Worm (Caenorhabditis elegans) whole organism, L4 larva: Measurements from ENCODE around the gene T05C12.15.

Experiments used
- D1046.2 ChIP-seq: fragments of 200-800 bp; sonication (Bioruptor generic); IDR thresholded peaks from 2 replicates; pipeline ENCODE4 v1.3.6; 2022; ENCODE audit warnings: missing genetic modification characterization, missing compliant biosample characterization
- F37D6.2 ChIP-seq: sonication (generic microtip); optimal IDR thresholded peaks from 2 replicates; lab custom pipeline; 2016; ENCODE audit warnings: mild to moderate bottlenecking, missing genetic modification characterization, missing compliant biosample characterization
- F44E2.7 ChIP-seq: fragments of 200-800 bp; sonication (Bioruptor generic); IDR thresholded peaks from 2 replicates; pipeline ENCODE4 v2.1.2; 2022; ENCODE audit warnings: missing genetic modification characterization, missing compliant biosample characterization
- R02D3.7 ChIP-seq: fragments of 150-350 bp; sonication (generic microtip); optimal IDR thresholded peaks from 3 replicates; lab custom pipeline; 2014; ENCODE audit warnings: missing biosample characterization, missing genetic modification characterization
- T20F7.1 ChIP-seq: fragments of 200-800 bp; sonication (Bioruptor generic); optimal IDR thresholded peaks from 2 replicates; lab custom pipeline; 2018; ENCODE audit warnings: mild to moderate bottlenecking, missing genetic modification characterization, missing compliant biosample characterization
- Y48G9A.11 ChIP-seq: fragments of 200-800 bp; sonication (Bioruptor generic); IDR thresholded peaks from 2 replicates; pipeline ENCODE4 v1.3.6; 2022; ENCODE audit warnings: missing genetic modification reagents, missing genetic modification characterization, missing compliant biosample characterization
- Y5F2A.4 ChIP-seq: fragments of 200-800 bp; sonication (Bioruptor generic); optimal IDR thresholded peaks from 2 replicates; lab custom pipeline; 2018; ENCODE audit warnings: mild to moderate bottlenecking, missing genetic modification characterization, missing compliant biosample characterization
- Y75B8A.6 ChIP-seq: fragments of 200-800 bp; sonication (Bioruptor generic); IDR thresholded peaks from 2 replicates; pipeline ENCODE4 v1.3.6; 2022; ENCODE audit warnings: missing genetic modification reagents, missing genetic modification characterization, missing compliant biosample characterization
- ZK546.5 ChIP-seq, 2 experiments: sonication (generic microtip); optimal IDR thresholded peaks; 2 replicates each; lab custom pipeline; 2017; ENCODE audit warnings: missing biosample characterization in 2 of 2, missing genetic modification characterization in 2 of 2
- ceh-28 ChIP-seq: fragments of 150-350 bp; optimal IDR thresholded peaks from 2 replicates; lab custom pipeline; 2014; ENCODE audit warnings: missing biosample characterization, missing genetic modification reagents, missing genetic modification characterization
- ceh-32 ChIP-seq: sonication (generic microtip); optimal IDR thresholded peaks from 2 replicates; lab custom pipeline; 2016; ENCODE audit warnings: mild to moderate bottlenecking, missing genetic modification characterization, missing compliant biosample characterization; ENCODE audit not compliant: poor library complexity
- ctbp-1 ChIP-seq: fragments of 200-800 bp; sonication (Bioruptor generic); IDR thresholded peaks from 2 replicates; pipeline ENCODE4 v1.3.6; 2022; ENCODE audit warnings: missing genetic modification reagents, missing genetic modification characterization, missing compliant biosample characterization
- daf-12 ChIP-seq: fragments of 150-350 bp; optimal IDR thresholded peaks from 2 replicates; lab custom pipeline; 2014; ENCODE audit warnings: missing biosample characterization, missing genetic modification reagents, missing genetic modification characterization
- daf-16 ChIP-seq, 3 experiments: sonication (generic microtip); optimal IDR thresholded peaks; 2 replicates each; lab custom pipeline; 2016 to 2017; ENCODE audit warnings: missing genetic modification characterization in 3 of 3, missing genetic modification reagents in 3 of 3, mild to moderate bottlenecking in 2 of 3, missing compliant biosample characterization in 2 of 3, missing biosample characterization in 1 of 3, moderate library complexity in 1 of 3
- daf-19 ChIP-seq: fragments of 200-800 bp; sonication (Bioruptor generic); conservative IDR thresholded peaks from 2 replicates; pipeline ENCODE4 v1.3.6; 2022; ENCODE audit warnings: missing genetic modification characterization, missing compliant biosample characterization
- dmd-6 ChIP-seq: fragments of 200-800 bp; sonication (Bioruptor generic); IDR thresholded peaks from 2 replicates; pipeline ENCODE4 v1.3.6; 2022; ENCODE audit warnings: missing genetic modification reagents, missing genetic modification characterization, missing compliant biosample characterization
- dmd-8 ChIP-seq: fragments of 200-800 bp; sonication (Bioruptor generic); IDR thresholded peaks from 2 replicates; pipeline ENCODE4 v1.3.6; 2022; ENCODE audit warnings: missing genetic modification characterization, missing compliant biosample characterization
- dmd-9 ChIP-seq: fragments of 200-800 bp; sonication (Bioruptor generic); IDR thresholded peaks from 2 replicates; pipeline ENCODE4 v1.3.6; 2022; ENCODE audit warnings: missing genetic modification reagents, missing genetic modification characterization, missing compliant biosample characterization
- dpl-1 ChIP-seq: fragments of 150-350 bp; optimal IDR thresholded peaks from 2 replicates; lab custom pipeline; 2014; ENCODE audit warnings: missing biosample characterization, missing genetic modification reagents, missing genetic modification characterization
- dve-1 ChIP-seq: sonication (generic microtip); optimal IDR thresholded peaks from 2 replicates; lab custom pipeline; 2017; ENCODE audit warnings: antibody characterized with exemption, mild to moderate bottlenecking, missing genetic modification characterization, missing compliant biosample characterization; ENCODE audit not compliant: insufficient read depth
- egl-27 ChIP-seq: sonication (generic microtip); optimal IDR thresholded peaks from 3 replicates; lab custom pipeline; 2017; ENCODE audit warnings: missing biosample characterization, missing genetic modification reagents, missing genetic modification characterization
- fkh-10 ChIP-seq: fragments of 150-350 bp; optimal IDR thresholded peaks from 2 replicates; lab custom pipeline; 2014; ENCODE audit warnings: missing biosample characterization, missing genetic modification reagents, missing genetic modification characterization
- gei-8 ChIP-seq: fragments of 200-800 bp; sonication (Bioruptor generic); optimal IDR thresholded peaks from 2 replicates; lab custom pipeline; 2018; ENCODE audit warnings: mild to moderate bottlenecking, missing genetic modification characterization, missing compliant biosample characterization
- hlh-11 ChIP-seq: fragments of 200-800 bp; sonication (Bioruptor generic); optimal IDR thresholded peaks from 2 replicates; lab custom pipeline; 2018; ENCODE audit warnings: mild to moderate bottlenecking, missing genetic modification characterization, missing compliant biosample characterization
- lim-7 ChIP-seq: fragments of 200-800 bp; sonication (Bioruptor generic); IDR thresholded peaks from 2 replicates; pipeline ENCODE4 v1.3.6; 2022; ENCODE audit warnings: missing genetic modification characterization, missing compliant biosample characterization
- lin-13 ChIP-seq: fragments of 150-350 bp; optimal IDR thresholded peaks from 2 replicates; lab custom pipeline; 2014; ENCODE audit warnings: missing biosample characterization, missing genetic modification reagents, missing genetic modification characterization
- lin-15B ChIP-seq: fragments of 150-350 bp; sonication (generic microtip); optimal IDR thresholded peaks from 3 replicates; lab custom pipeline; 2014; ENCODE audit warnings: missing biosample characterization, missing genetic modification characterization
- lin-29 ChIP-seq: fragments of 200-800 bp; sonication (Bioruptor generic); IDR thresholded peaks from 2 replicates; pipeline ENCODE4 v1.3.6; 2022; ENCODE audit warnings: missing genetic modification reagents, missing genetic modification characterization, missing compliant biosample characterization
- madf-5 ChIP-seq, 2 experiments: fragments of 200-800 bp; sonication (Bioruptor generic); IDR thresholded peaks; 2 replicates each; pipeline ENCODE4 v1.3.6; 2022; ENCODE audit warnings: missing compliant biosample characterization in 2 of 2, missing genetic modification characterization in 2 of 2
- madf-9 ChIP-seq: fragments of 200-800 bp; sonication (Bioruptor generic); conservative IDR thresholded peaks from 2 replicates; pipeline ENCODE4 v1.3.6; 2022; ENCODE audit warnings: missing genetic modification reagents, missing genetic modification characterization, missing compliant biosample characterization
- mep-1 ChIP-seq: fragments of 150-350 bp; sonication (generic microtip); optimal IDR thresholded peaks from 3 replicates; lab custom pipeline; 2014; ENCODE audit warnings: missing biosample characterization, missing genetic modification characterization
- mes-2 ChIP-seq: sonication (generic microtip); optimal IDR thresholded peaks from 2 replicates; lab custom pipeline; 2016; ENCODE audit warnings: missing genotype, mild to moderate bottlenecking, missing genetic modification characterization, missing compliant biosample characterization; ENCODE audit not compliant: poor library complexity, severe bottlenecking
- mxl-2 ChIP-seq: fragments of 200-800 bp; sonication (Bioruptor generic); conservative IDR thresholded peaks from 2 replicates; pipeline ENCODE4 v1.3.6; 2022; ENCODE audit warnings: missing genetic modification reagents, missing genetic modification characterization, missing compliant biosample characterization
- mxl-3 ChIP-seq: fragments of 200-800 bp; sonication (Bioruptor generic); optimal IDR thresholded peaks from 2 replicates; lab custom pipeline; 2018; ENCODE audit warnings: mild to moderate bottlenecking, missing genetic modification characterization, missing compliant biosample characterization
- nhr-11 ChIP-seq: fragments of 150-350 bp; optimal IDR thresholded peaks from 2 replicates; lab custom pipeline; 2014; ENCODE audit warnings: missing biosample characterization, missing genetic modification characterization
- nhr-25 ChIP-seq: sonication (generic microtip); optimal IDR thresholded peaks from 2 replicates; lab custom pipeline; 2017; ENCODE audit warnings: missing genetic modification characterization, mild to moderate bottlenecking, missing compliant biosample characterization, antibody characterized with exemption, moderate library complexity, borderline replicate concordance; ENCODE audit not compliant: insufficient read depth
- nhr-28 ChIP-seq: fragments of 150-350 bp; optimal IDR thresholded peaks from 2 replicates; lab custom pipeline; 2014; ENCODE audit warnings: missing biosample characterization, missing genetic modification characterization
- nhr-48 ChIP-seq: sonication (generic microtip); optimal IDR thresholded peaks from 2 replicates; lab custom pipeline; 2016; ENCODE audit warnings: mild to moderate bottlenecking, missing genetic modification characterization, missing compliant biosample characterization
- nhr-6 ChIP-seq: fragments of 150-350 bp; optimal IDR thresholded peaks from 2 replicates; lab custom pipeline; 2014; ENCODE audit warnings: missing biosample characterization, missing genetic modification characterization
- nhr-76 ChIP-seq: fragments of 150-350 bp; optimal IDR thresholded peaks from 2 replicates; lab custom pipeline; 2014; ENCODE audit warnings: missing biosample characterization, missing genetic modification characterization
- nhr-77 ChIP-seq: fragments of 150-350 bp; optimal IDR thresholded peaks from 2 replicates; lab custom pipeline; 2014; ENCODE audit warnings: missing biosample characterization, missing genetic modification characterization
- php-3 ChIP-seq: fragments of 200-800 bp; sonication (Bioruptor generic); IDR thresholded peaks from 2 replicates; pipeline ENCODE4 v1.3.6; 2022; ENCODE audit warnings: missing genetic modification reagents, missing genetic modification characterization, missing compliant biosample characterization
- pqm-1 ChIP-seq: sonication (generic microtip); optimal IDR thresholded peaks from 2 replicates; lab custom pipeline; 2017; ENCODE audit warnings: missing biosample characterization, missing genetic modification characterization
- rbr-2 ChIP-seq: sonication (generic microtip); optimal IDR thresholded peaks from 2 replicates; lab custom pipeline; 2016; ENCODE audit warnings: missing genotype, missing genetic modification characterization, missing compliant biosample characterization
- set-16 ChIP-seq: fragments of 200-800 bp; sonication (Bioruptor generic); IDR thresholded peaks from 2 replicates; pipeline ENCODE4 v1.3.6; 2022; ENCODE audit warnings: missing genetic modification reagents, missing genetic modification characterization, missing compliant biosample characterization
- snpc-4 ChIP-seq: fragments of 150-350 bp; optimal IDR thresholded peaks from 2 replicates; lab custom pipeline; 2014; ENCODE audit warnings: missing biosample characterization, missing genetic modification characterization
- spr-3 ChIP-seq: fragments of 200-800 bp; sonication (Bioruptor generic); optimal IDR thresholded peaks from 2 replicates; lab custom pipeline; 2018; ENCODE audit warnings: mild to moderate bottlenecking, missing genetic modification characterization, missing compliant biosample characterization
- tag-97 ChIP-seq: fragments of 200-800 bp; sonication (Bioruptor generic); IDR thresholded peaks from 2 replicates; pipeline ENCODE4 v1.3.6; 2022; ENCODE audit warnings: missing genetic modification characterization, missing compliant biosample characterization
- unc-130 ChIP-seq: sonication (generic microtip); optimal IDR thresholded peaks from 2 replicates; lab custom pipeline; 2016; ENCODE audit warnings: missing genetic modification reagents, missing genetic modification characterization, missing compliant biosample characterization
- unc-39 ChIP-seq: sonication (generic microtip); optimal IDR thresholded peaks from 2 replicates; lab custom pipeline; 2017; ENCODE audit warnings: missing biosample characterization, missing genetic modification characterization
- ztf-7 ChIP-seq: fragments of 150-350 bp; optimal IDR thresholded peaks from 2 replicates; lab custom pipeline; 2014; ENCODE audit warnings: missing biosample characterization, missing genetic modification characterization

T05C12.15 gene

ce11 chrII:8131413-8131966 is 37.9 kb upstream of the T05C12.15 start (continued):
- TF ChIP-seq madf-9 (GFP tag; lab: Robert Waterston, UW): no peak
- no peak for TF ChIP-seq ZK546.5 (tag; optimal IDR thresholded peaks at IDR 0.05; lab: Kevin White, UChicago)
- TF ChIP-seq rbr-2 (tag; lab: Kevin White, UChicago): peak; percentile 81
- TF ChIP-seq F37D6.2 (tag; lab: Kevin White, UChicago): peak; percentile 59
- peak; percentile 43 for TF ChIP-seq mes-2 (tag; lab: Kevin White, UChicago)
- TF ChIP-seq daf-16 (GFP tag; optimal IDR thresholded peaks at IDR 0.05; lab: Kevin White, UChicago): peak in 1 of 2 experiments; percentile 43
- TF ChIP-seq daf-16 (tag; optimal IDR thresholded peaks at IDR 0.05; lab: Kevin White, UChicago): no peak
- TF ChIP-seq Y75B8A.6: no peak
- no peak for TF ChIP-seq Y48G9A.11 (GFP tag; lab: Robert Waterston, UW)
- no peak for TF ChIP-seq ztf-7
- TF ChIP-seq mxl-3 (GFP tag; lab: Kevin White, UChicago): peak; percentile 35
- TF ChIP-seq unc-130 (GFP tag; lab: Kevin White, UChicago): no peak
- TF ChIP-seq nhr-28: no peak
- peak; percentile 42 for TF ChIP-seq nhr-25 (tag; lab: Kevin White, UChicago)
- TF ChIP-seq Y5F2A.4 (GFP tag; lab: Kevin White, UChicago): no peak
- peak; percentile 69 for TF ChIP-seq set-16
- TF ChIP-seq F44E2.7 (GFP tag; lab: Robert Waterston, UW): no peak
- TF ChIP-seq dmd-9: no peak
- TF ChIP-seq nhr-48: no peak
- TF ChIP-seq daf-19 (GFP tag; lab: Robert Waterston, UW): no peak
- TF ChIP-seq hlh-11 (tag; lab: Kevin White, UChicago): peak; percentile 49
- no peak for TF ChIP-seq nhr-76
- peak; percentile 73 for TF ChIP-seq nhr-11 (tag; lab: Kevin White, UChicago)
- TF ChIP-seq spr-3: no peak
- 0 out of 2 replicates have a peak, but pooled peaks have one; percentile 15 for TF ChIP-seq mxl-2 (GFP tag; lab: Robert Waterston, UW)
- no peak for TF ChIP-seq lin-13 (GFP tag; lab: Kevin White, UChicago)
- TF ChIP-seq dve-1 (tag; lab: Kevin White, UChicago): peak; percentile 24
- no peak for TF ChIP-seq madf-5 (GFP tag; IDR thresholded peaks at IDR 0.05; lab: Robert Waterston, UW)
- peak; percentile 16 for TF ChIP-seq nhr-77 (tag; lab: Kevin White, UChicago)
- no peak for TF ChIP-seq lim-7 (GFP tag; lab: Robert Waterston, UW)
- TF ChIP-seq T20F7.1: no peak
- no peak for TF ChIP-seq ceh-32 (tag; lab: Kevin White, UChicago)
- no peak for TF ChIP-seq gei-8 (GFP tag; lab: Kevin White, UChicago)
- TF ChIP-seq lin-29 (GFP tag; lab: Robert Waterston, UW): no peak
- no peak for TF ChIP-seq dpl-1 (GFP tag; lab: Kevin White, UChicago)
- TF ChIP-seq tag-97 (GFP tag; lab: Robert Waterston, UW): no peak
- TF ChIP-seq nhr-6 (tag; lab: Kevin White, UChicago): no peak
- no peak for TF ChIP-seq egl-27
- no peak for TF ChIP-seq dmd-8 (GFP tag; lab: Robert Waterston, UW)
- TF ChIP-seq ctbp-1: peak; percentile 82; the same call in 1 of the 2 replicates
- TF ChIP-seq D1046.2 (GFP tag; lab: Robert Waterston, UW): 0 out of 2 replicates have a peak, but pooled peaks have one; percentile 57
- TF ChIP-seq fkh-10 (GFP tag; lab: Kevin White, UChicago): peak; percentile 67
- no peak for TF ChIP-seq dmd-6 (GFP tag; lab: Robert Waterston, UW)
- TF ChIP-seq lin-15B (tag; lab: Kevin White, UChicago): no peak
- TF ChIP-seq php-3: no peak
- TF ChIP-seq mep-1: peak; percentile 25
- TF ChIP-seq R02D3.7 (tag; lab: Kevin White, UChicago): no peak
- no peak for TF ChIP-seq ceh-28 (tag; lab: Kevin White, UChicago)
- TF ChIP-seq pqm-1 (tag; lab: Kevin White, UChicago): no peak
- no peak for TF ChIP-seq unc-39 (tag; lab: Kevin White, UChicago)
- TF ChIP-seq daf-12 (tag; lab: Kevin White, UChicago): no peak
- TF ChIP-seq snpc-4 (tag; lab: Kevin White, UChicago): no peak
